Worm (Caenorhabditis elegans): ENCODE data around the gene Y7A5A.7.

ce11 chrX:15842492-15842891 lies 38.5 kb upstream of the Y7A5A.7 start:
- TF ChIP-seq ceh-31 (tag; optimal IDR thresholded peaks at IDR 0.05) (no peak), nfya-1 (tag; optimal IDR thresholded peaks at IDR 0.05) (no peak), nhr-11 (tag; optimal IDR thresholded peaks at IDR 0.05) (no peak), hlh-8 (tag; optimal IDR thresholded peaks at IDR 0.05) (no peak)

All from whole organism, late embryonic.